Fruit fly (Drosophila melanogaster) ovary, adult (tissue): ENCODE data around the gene CG32642.

ENCODE experiments used
- CG17801 ChIP-seq: fragments of 200-800 bp; optimal IDR thresholded peaks from 2 replicates; lab custom pipeline; 2019; ENCODE audit warnings: missing biosample characterization, mild to moderate bottlenecking, missing genetic modification characterization, moderate library complexity; ENCODE audit not compliant: partially characterized antibody

CG32642 gene

DNA sequence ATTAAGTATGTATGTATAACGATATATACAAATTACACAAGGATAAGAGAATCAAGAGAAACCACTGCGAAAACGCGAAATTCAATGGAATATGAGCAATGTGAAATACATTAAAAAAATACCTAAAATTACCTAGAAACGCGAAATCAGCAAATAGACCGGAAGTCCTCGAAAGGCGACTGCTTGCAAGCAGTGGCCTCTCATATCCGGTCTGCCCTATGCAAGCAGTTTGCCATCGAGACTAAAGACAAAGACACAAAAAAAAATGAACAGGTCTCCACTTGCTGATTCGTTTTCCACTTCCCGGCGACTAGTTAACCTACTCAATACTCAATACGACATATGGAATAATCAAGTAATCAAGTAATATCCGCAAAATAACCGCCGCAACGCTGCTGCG, 11.3 kb upstream of the CG32642 start:
- no peak for TF ChIP-seq CG17801

DNA sequence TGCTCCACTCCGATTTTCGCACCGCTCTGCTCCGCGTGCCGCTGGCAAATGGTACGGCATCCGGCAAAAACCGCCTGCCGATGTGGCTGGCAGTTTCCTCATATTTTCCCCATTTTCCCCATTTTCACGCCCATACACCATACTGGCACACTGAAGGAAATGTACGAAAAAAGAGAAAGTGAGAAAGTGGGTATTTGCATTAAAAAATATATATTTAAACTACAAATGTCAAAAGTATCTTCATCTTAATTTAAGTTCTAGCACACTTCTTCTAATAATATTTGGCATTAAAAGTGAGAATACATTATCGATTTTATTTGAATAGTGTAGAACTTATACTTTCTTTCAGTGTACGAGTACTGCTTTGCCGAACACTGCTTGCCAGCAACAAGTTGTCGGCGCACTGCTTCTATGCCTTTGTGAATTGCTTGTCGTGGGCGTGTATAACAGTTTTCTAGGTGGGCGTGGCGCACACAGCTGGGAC, 1.6 kb upstream of the CG32642 start, which contains the start of gene hec:
TSS of gene hec (minus strand) at position 51 of the 484 bp plus-strand sequence.
- TF ChIP-seq CG17801 = no peak

DNA sequence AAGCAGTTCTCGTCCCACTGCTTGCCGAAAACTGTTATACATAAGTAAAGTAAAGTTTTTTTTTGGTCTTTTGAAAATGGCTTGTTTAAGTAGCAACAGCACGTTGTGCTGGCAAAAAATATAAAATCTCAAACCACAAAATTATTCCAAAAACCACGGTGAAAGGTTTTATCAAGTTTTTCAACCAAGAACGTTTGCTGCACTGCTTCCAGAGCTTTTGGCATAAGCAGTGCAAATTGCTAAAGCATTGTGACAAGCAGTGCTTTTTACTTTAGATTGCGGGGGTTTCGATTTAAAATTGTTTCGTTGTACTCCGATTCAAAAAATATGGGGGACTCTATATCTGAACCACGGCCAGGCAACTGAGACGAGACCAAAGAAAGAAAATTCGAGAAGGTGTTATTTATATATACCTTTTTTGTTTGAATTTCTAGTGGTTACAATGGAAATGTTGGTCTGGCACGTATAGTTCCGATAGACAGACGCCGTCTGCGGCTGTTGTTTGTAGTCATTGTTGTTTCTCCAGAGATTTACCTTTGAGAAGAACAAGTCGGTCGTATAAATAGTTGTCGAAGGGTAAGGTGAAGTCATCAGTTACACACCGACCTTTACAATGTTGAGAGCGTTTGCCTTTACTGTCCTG, 8.4 kb downstream of the CG32642 start, which contains the start of gene Mur11Da:
TSS of gene Mur11Da (plus strand) at position 593 of the 643 bp plus-strand sequence.
- TF ChIP-seq CG17801 = no peak

DNA sequence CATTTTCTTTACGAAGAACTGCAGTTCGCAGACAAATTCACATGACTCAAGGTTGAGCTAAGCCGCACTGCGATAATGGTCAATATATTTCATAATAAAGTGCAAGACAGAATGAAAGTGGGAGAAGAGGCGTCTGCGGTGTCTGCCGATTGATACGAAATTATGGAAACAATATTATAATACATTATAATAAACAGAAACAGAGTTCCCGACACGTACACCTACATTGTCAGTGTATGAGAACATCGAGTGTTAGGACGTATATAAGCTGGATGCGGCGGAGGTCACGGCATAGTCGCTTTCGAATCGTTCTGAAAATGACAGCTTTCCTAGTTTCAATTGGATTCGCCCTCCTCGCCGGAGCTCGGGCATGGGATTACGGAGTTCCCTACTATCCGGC, 11.4 kb downstream of the CG32642 start, which contains the start of gene CG15721:
TSS of gene CG15721 (plus strand) at position 301 of the 400 bp plus-strand sequence.
- TF ChIP-seq CG17801 = no peak

DNA sequence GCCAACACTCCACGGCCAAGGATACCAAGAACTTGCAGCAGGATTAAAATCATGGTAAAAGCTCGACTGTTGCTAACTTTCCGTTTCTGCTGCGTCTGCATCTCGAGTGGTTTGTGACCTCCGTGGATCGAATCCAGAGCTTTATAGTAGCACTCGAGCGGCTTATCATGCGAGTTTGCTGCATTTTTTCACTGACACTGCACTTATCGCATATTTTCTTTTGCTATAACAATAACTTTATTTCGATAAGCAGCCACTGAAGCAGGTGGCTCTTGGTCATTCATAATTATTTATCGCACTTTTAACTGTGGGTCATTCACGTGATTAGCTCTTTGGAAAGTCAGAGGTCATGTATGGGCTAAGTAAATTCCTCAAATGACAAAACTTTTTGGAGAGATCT, 17.1 kb downstream of the CG32642 start, which contains the start of gene CG12716:
TSS of gene CG12716 (minus strand) at position 101 of the 400 bp plus-strand sequence.
- no peak for TF ChIP-seq CG17801

DNA sequence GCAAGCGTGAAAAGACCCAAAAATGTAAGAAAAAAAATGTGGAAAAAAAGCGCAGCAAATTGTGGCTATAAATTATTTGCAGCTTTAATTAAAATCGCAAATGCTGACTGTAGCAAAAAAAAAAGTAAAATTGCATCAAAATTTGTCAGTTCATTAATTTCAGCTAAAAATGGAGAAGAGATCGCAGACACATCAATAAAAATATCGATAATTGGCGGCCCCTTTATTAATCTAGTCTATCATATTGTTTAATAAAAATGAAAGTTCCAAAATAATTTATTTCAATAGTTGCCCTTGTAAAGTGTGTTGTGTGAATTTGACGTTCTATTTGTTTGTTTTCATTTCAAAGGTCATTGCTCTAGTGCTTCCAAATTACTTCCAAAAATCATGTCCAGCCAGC, 25.2 kb downstream of the CG32642 start, which contains the start of gene CG32643:
TSS of gene CG32643 (plus strand) at position 301 of the 400 bp plus-strand sequence.
- no peak for TF ChIP-seq CG17801

DNA sequence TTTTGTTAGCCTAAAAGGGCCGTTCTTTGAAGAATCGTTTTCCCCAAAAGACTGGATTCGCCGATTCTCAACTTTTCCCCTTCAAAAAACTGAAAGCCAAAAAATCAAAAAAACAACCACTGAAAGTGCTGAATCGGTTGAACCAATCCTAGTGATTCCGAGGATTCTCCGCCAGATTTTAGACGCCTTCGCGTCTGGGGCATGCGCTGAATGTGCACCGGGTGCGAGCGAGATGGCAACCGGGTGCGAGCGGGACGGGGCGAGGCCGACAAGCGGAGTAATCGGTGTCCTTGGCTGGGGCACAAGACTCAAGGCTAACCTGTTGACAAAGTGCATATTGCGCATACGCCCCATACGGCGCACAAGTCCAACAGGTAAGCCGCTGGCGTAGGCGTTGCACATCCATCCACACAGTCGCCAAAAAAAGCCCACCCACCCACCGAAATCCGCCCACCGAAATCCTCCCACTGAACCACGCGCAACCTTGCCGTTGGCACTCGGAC, 28.0 kb downstream of the CG32642 start:
- no peak for TF ChIP-seq CG17801

DNA sequence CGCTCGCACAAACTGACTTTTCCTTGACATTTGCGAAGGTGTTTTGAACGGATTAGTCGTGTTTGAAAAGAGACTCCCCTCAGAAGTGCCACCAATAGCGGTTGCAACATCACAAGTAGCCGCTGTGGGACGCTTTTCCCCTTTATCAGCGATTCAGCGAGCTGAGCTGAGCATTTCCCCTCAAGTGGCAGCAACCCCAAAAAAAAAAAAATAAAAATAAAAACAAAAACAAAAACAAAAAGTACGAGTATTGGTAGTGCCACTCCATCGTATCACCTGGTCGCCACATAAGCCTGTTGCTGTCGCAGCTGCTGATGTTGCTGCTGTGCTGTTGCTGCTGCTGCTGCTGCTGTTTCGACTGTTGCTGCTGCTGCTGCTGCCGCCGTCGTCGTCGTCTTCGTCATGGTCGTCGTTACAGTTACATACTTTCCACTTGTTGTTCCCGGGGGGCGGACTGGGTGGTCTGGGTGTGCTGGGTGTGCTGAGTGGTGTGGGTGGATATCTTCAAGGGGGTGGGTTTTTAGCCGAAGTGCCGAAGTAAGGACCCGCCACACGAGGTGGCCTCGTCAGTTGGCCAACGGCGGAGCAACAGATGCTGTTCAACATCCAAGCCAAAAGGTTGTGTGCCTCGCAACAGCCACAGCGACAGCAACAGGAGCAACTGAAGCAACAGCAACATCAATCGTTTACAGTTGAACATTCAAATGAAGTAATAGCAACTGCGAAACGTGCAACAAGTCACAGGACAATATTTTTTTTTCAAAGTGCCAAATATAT, 29.2 kb downstream of the CG32642 start, which contains the start of gene rsh:
TSS of gene rsh (plus strand) at position 591 of the 777 bp plus-strand sequence.
- TF ChIP-seq CG17801 = no peak

DNA sequence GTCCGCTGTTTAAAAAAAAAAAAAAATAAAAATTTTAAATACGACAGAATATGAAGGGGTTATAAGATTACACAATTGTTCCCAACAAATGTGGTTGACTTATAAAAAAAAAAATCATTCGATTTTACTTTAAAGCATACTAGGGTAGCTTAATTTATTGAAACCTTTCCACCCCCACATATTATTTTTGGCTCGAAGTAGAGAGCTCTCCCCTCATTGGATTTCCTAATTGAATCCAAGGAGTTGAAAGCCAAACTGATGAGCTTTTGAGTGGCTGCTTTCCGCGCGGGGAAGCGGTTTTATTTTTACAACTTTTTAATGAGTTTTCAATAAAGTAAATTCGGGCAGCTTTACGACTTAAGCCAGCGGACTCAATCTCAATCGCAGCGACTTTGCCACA, 45.8 kb downstream of the CG32642 start, which contains the start of gene CG15719:
TSS of gene CG15719 (minus strand) at position 101 of the 400 bp plus-strand sequence.
- TF ChIP-seq CG17801 = no peak
